Fruit fly (Drosophila melanogaster) Kc167 (cell line): Measurements from ENCODE around the gene CG43965.

Experiments
- Myc ChIP-seq: fragments of >200 bp; optimal IDR thresholded peaks from 2 replicates; lab custom pipeline; 2017; ENCODE audit warnings: missing external identifiers
- h ChIP-seq: fragments of >200 bp; optimal IDR thresholded peaks from 3 replicates; lab custom pipeline; 2018; ENCODE audit warnings: missing external identifiers
- insv ChIP-seq: fragments of >200 bp; optimal IDR thresholded peaks from 3 replicates; lab custom pipeline; 2018; ENCODE audit warnings: missing external identifiers
- psq ChIP-seq: fragments of >200 bp; optimal IDR thresholded peaks from 2 replicates; lab custom pipeline; 2017; ENCODE audit warnings: missing external identifiers
- ttk ChIP-seq: sonication (Bioruptor generic); optimal IDR thresholded peaks from 2 replicates; lab custom pipeline; 2017; ENCODE audit warnings: missing external identifiers

- no peak for TF ChIP-seq psq (lab: Kevin White, UChicago)
- no peak for TF ChIP-seq h
- no peak for TF ChIP-seq Myc (lab: Kevin White, UChicago)
- no peak for TF ChIP-seq ttk (lab: Kevin White, UChicago)
- no peak for TF ChIP-seq insv
Observed at dm6 chr3L:8690630-8691029, 34.9 kb downstream of the CG43965 start.
